Fruit fly (Drosophila melanogaster): Measurements from ENCODE around the gene msd1.

DNA sequence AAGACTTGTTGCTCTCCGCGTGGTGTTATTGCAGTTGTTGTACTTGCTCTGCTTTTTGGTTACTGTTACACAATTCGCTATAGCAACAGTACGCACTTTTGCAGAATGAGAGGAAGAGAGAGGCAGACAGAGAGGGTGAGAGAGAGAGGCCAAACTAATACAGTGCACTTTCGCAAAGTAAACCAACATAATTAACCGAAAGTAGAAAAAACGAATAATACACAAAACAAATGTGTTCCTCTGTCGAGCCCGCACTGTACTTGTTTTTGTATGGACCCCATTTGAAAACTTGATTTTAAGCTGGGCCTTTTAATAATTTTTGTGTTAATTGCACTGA, 3.9 kb downstream of the msd1 start:
- TF ChIP-seq pan (optimal IDR thresholded peaks at IDR 0.05) (no peak), psq (optimal IDR thresholded peaks at IDR 0.05) (no peak), usp (GFP tag; optimal IDR thresholded peaks at IDR 0.05) (no peak)

Data from whole organism.